Worm (Caenorhabditis elegans) whole organism, L3 larva: ENCODE measurements around the gene F48B9.8.

ENCODE experiments used
- R02D3.7 ChIP-seq: fragments of 150-350 bp; optimal IDR thresholded peaks from 2 replicates; lab custom pipeline; 2014; ENCODE audit warnings: missing biosample characterization, missing genetic modification characterization
- ZK546.5 ChIP-seq: sonication (generic microtip); optimal IDR thresholded peaks from 2 replicates; lab custom pipeline; 2017; ENCODE audit warnings: missing biosample characterization, missing genetic modification characterization
- ceh-28 ChIP-seq: fragments of 150-350 bp; optimal IDR thresholded peaks from 2 replicates; lab custom pipeline; 2014; ENCODE audit warnings: missing biosample characterization, missing genetic modification reagents, missing genetic modification characterization
- ceh-9 ChIP-seq: sonication (generic microtip); optimal IDR thresholded peaks from 2 replicates; lab custom pipeline; 2018; ENCODE audit warnings: missing biosample characterization, missing genetic modification characterization
- daf-12 ChIP-seq: fragments of 150-350 bp; optimal IDR thresholded peaks from 2 replicates; lab custom pipeline; 2014; ENCODE audit warnings: missing biosample characterization, missing genetic modification reagents, missing genetic modification characterization
- egl-27 ChIP-seq: sonication (generic microtip); optimal IDR thresholded peaks from 4 replicates; lab custom pipeline; 2017; ENCODE audit warnings: missing biosample characterization, missing genetic modification reagents, missing genetic modification characterization
- elt-1 ChIP-seq: fragments of 150-350 bp; optimal IDR thresholded peaks from 2 replicates; lab custom pipeline; 2014; ENCODE audit warnings: missing biosample characterization, missing genetic modification characterization
- elt-2 ChIP-seq: sonication (generic microtip); optimal IDR thresholded peaks from 2 replicates; lab custom pipeline; 2016; ENCODE audit warnings: missing genetic modification reagents, mild to moderate bottlenecking, missing genetic modification characterization, missing compliant biosample characterization
- fkh-10 ChIP-seq: sonication (generic microtip); optimal IDR thresholded peaks from 2 replicates; lab custom pipeline; 2017; ENCODE audit warnings: missing biosample characterization, missing genetic modification reagents, missing genetic modification characterization
- fkh-2 ChIP-seq: fragments of 150-350 bp; optimal IDR thresholded peaks from 2 replicates; lab custom pipeline; 2014; ENCODE audit warnings: missing biosample characterization, missing genetic modification reagents, missing genetic modification characterization
- fos-1 ChIP-seq: fragments of 150-350 bp; optimal IDR thresholded peaks from 2 replicates; lab custom pipeline; 2014; ENCODE audit warnings: missing biosample characterization, missing genetic modification characterization
- hmg-11 ChIP-seq: sonication (generic microtip); optimal IDR thresholded peaks from 2 replicates; lab custom pipeline; 2016; ENCODE audit warnings: missing genetic modification characterization, missing compliant biosample characterization
- lin-15B ChIP-seq: fragments of 150-350 bp; optimal IDR thresholded peaks from 2 replicates; lab custom pipeline; 2014; ENCODE audit warnings: missing biosample characterization, missing genetic modification characterization
- lsy-12 ChIP-seq: sonication (generic microtip); optimal IDR thresholded peaks from 2 replicates; lab custom pipeline; 2016; ENCODE audit warnings: mild to moderate bottlenecking, missing genetic modification characterization, missing compliant biosample characterization
- mdl-1 ChIP-seq: fragments of 150-350 bp; optimal IDR thresholded peaks from 2 replicates; lab custom pipeline; 2014; ENCODE audit warnings: missing biosample characterization, missing genetic modification characterization
- mml-1 ChIP-seq: fragments of 150-350 bp; sonication (generic microtip); optimal IDR thresholded peaks from 3 replicates; lab custom pipeline; 2014; ENCODE audit warnings: missing biosample characterization, missing genetic modification characterization
- nfya-1 ChIP-seq: sonication (generic microtip); optimal IDR thresholded peaks from 2 replicates; lab custom pipeline; 2017; ENCODE audit warnings: missing genetic modification characterization, mild to moderate bottlenecking, missing compliant biosample characterization, antibody characterized with exemption, moderate library complexity; ENCODE audit not compliant: insufficient read depth
- nhr-11 ChIP-seq: fragments of 150-350 bp; optimal IDR thresholded peaks from 2 replicates; lab custom pipeline; 2014; ENCODE audit warnings: missing biosample characterization, missing genetic modification characterization
- nhr-23 ChIP-seq: fragments of 150-350 bp; optimal IDR thresholded peaks from 2 replicates; lab custom pipeline; 2014; ENCODE audit warnings: missing biosample characterization, missing genetic modification reagents, missing genetic modification characterization
- nhr-237 ChIP-seq: fragments of 150-350 bp; optimal IDR thresholded peaks from 2 replicates; lab custom pipeline; 2014; ENCODE audit warnings: missing biosample characterization, missing genetic modification characterization
- nhr-25 ChIP-seq: sonication (generic microtip); optimal IDR thresholded peaks from 2 replicates; lab custom pipeline; 2017; ENCODE audit warnings: missing biosample characterization, missing genetic modification characterization
- nhr-28 ChIP-seq: fragments of 150-350 bp; optimal IDR thresholded peaks from 2 replicates; lab custom pipeline; 2014; ENCODE audit warnings: missing biosample characterization, missing genetic modification characterization
- nhr-67 ChIP-seq: fragments of 150-350 bp; optimal IDR thresholded peaks from 2 replicates; lab custom pipeline; 2014; ENCODE audit warnings: missing biosample characterization, missing genetic modification characterization
- nhr-76 ChIP-seq: fragments of 150-350 bp; sonication (generic microtip); optimal IDR thresholded peaks from 5 replicates; lab custom pipeline; 2014; ENCODE audit warnings: missing biosample characterization, missing genetic modification characterization
- nhr-77 ChIP-seq: fragments of 150-350 bp; optimal IDR thresholded peaks from 2 replicates; lab custom pipeline; 2014; ENCODE audit warnings: missing biosample characterization, missing genetic modification characterization
- pqm-1 ChIP-seq: fragments of 150-350 bp; optimal IDR thresholded peaks from 2 replicates; lab custom pipeline; 2017; ENCODE audit warnings: missing biosample characterization, missing genetic modification characterization, inconsistent platforms
- tbx-2 ChIP-seq: sonication (generic microtip); optimal IDR thresholded peaks from 2 replicates; lab custom pipeline; 2016; ENCODE audit warnings: mild to moderate bottlenecking, missing genetic modification characterization, missing compliant biosample characterization
- unc-39 ChIP-seq: sonication (generic microtip); optimal IDR thresholded peaks from 4 replicates; lab custom pipeline; 2017; ENCODE audit warnings: missing biosample characterization, missing genetic modification characterization
- unc-62 ChIP-seq: fragments of 150-350 bp; sonication (generic microtip); optimal IDR thresholded peaks from 4 replicates; lab custom pipeline; 2014; ENCODE audit warnings: missing biosample characterization, missing genetic modification reagents, missing genetic modification characterization
- zag-1 ChIP-seq: fragments of 150-350 bp; optimal IDR thresholded peaks from 2 replicates; lab custom pipeline; 2014; ENCODE audit warnings: missing biosample characterization, missing genetic modification characterization
- ztf-11 ChIP-seq: fragments of 150-350 bp; optimal IDR thresholded peaks from 2 replicates; lab custom pipeline; 2014; ENCODE audit warnings: missing biosample characterization, missing genetic modification characterization
- ztf-4 ChIP-seq: fragments of 150-350 bp; optimal IDR thresholded peaks from 2 replicates; lab custom pipeline; 2014; ENCODE audit warnings: missing biosample characterization, missing genetic modification characterization

The F48B9.8 gene

ce11 chrX:2177731-2178326 lies 1.6 kb upstream of the F48B9.8 start:
- TF ChIP-seq nhr-23 (tag; lab: Kevin White, UChicago), result no peak
- TF ChIP-seq unc-39, result no peak
- peak; percentile 67 for TF ChIP-seq elt-2 (tag; lab: Kevin White, UChicago)
- no peak for TF ChIP-seq fos-1 (tag; lab: Kevin White, UChicago)
- TF ChIP-seq ZK546.5 (tag; lab: Kevin White, UChicago), result no peak
- TF ChIP-seq hmg-11 (tag; lab: Kevin White, UChicago), result no peak
- TF ChIP-seq nhr-11, result no peak

- TF ChIP-seq lsy-12 (tag; lab: Kevin White, UChicago) (no peak), mml-1 (tag; lab: Kevin White, UChicago) (no peak), unc-62 (GFP tag; lab: Kevin White, UChicago) (no peak)
Measured at ce11 chrX:2164751-2165150, 11.5 kb downstream of the F48B9.8 start, which contains the start of gene F48B9.3. F48B9.3 (plus strand) TSS chrX:2165051.

DNA sequence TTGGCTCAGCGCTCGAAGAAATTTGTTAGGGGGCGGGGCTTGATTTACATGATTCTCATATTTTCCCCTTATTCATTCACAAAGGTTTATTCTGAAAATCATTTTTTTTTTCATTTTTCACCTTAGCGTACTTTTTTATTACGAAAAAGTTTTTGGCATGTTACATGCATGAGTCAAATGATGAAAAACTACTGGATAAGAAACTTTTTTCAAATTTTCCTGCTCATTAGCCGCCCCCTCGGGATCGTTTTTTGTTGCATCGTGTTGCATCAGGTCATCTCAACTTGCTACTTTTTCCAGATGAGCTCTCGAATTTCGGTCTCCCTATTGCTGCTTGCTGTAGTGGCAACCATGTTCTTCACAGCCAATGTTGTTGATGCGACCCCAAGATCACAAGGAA lies 13.1 kb downstream of the F48B9.8 start, which contains the start of gene pdf-2:
pdf-2 (plus strand) TSS at position 301 of the 400 bp plus-strand sequence.
- TF ChIP-seq nhr-67 (no peak), fkh-2 (no peak), ceh-28 (no peak), egl-27 (no peak), unc-62 (GFP tag; lab: Kevin White, UChicago) (no peak), unc-39 (no peak)

DNA sequence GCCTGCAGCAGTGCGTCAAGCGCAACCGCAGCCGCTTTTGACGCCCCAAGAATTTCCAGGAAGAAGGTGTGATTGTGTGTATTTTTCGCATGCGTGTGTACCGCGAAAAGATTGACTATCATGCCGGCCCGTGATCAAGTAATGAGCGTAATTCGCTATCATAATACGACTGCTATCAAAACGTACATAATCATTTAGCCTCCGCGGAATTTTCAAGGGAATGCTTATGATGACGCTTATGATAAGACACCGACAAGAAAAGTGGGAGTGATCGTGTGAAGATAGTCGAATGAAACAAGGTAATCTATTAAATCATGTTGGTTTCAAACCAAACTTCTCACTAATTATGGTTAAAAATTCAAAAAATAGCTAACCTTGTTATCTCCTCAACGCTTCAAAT lies 18.4 kb downstream of the F48B9.8 start:
- TF ChIP-seq R02D3.7 (no peak), pqm-1 (no peak), elt-2 (tag; lab: Kevin White, UChicago) (peak; percentile 40), lin-15B (tag; lab: Kevin White, UChicago) (no peak), ztf-4 (no peak), ceh-28 (no peak), nhr-23 (tag; lab: Kevin White, UChicago) (no peak), nhr-25 (tag; lab: Kevin White, UChicago) (peak; percentile 42)

DNA sequence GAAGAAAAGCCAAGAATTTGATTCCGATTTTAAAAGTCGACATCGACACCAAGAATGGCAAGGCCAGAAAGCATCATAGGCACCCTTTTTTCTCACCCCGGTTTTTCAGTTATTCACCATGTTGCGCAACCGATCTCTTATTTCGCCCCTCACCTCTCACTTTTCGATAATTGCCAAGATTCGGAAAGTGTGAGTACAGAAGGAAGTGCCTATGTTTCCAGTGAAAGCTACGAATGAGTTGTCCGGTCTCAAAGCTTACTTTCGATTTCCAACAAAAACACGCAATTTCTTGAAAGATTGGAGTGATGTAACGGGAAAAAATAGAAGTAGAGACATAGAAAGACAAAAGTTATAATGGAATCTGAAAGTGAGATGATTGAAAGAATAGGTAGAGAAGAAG lies 22.4 kb downstream of the F48B9.8 start:
- TF ChIP-seq elt-1, result no peak
- no peak for TF ChIP-seq fkh-10 (GFP tag; lab: Kevin White, UChicago)
- TF ChIP-seq nhr-28, result no peak
- no peak for TF ChIP-seq zag-1 (tag; lab: Kevin White, UChicago)
- TF ChIP-seq mdl-1 (tag; lab: Kevin White, UChicago), result no peak
- no peak for TF ChIP-seq tbx-2 (tag; lab: Kevin White, UChicago)
- no peak for TF ChIP-seq nfya-1
- no peak for TF ChIP-seq lin-15B (tag; lab: Kevin White, UChicago)
- TF ChIP-seq ZK546.5 (tag; lab: Kevin White, UChicago), result no peak
- TF ChIP-seq fos-1 (tag; lab: Kevin White, UChicago), result no peak
- TF ChIP-seq ceh-9 (tag; lab: Kevin White, UChicago), result no peak
- TF ChIP-seq nhr-67, result no peak
- no peak for TF ChIP-seq nhr-237
- TF ChIP-seq lsy-12 (tag; lab: Kevin White, UChicago), result no peak
- no peak for TF ChIP-seq R02D3.7
- TF ChIP-seq nhr-77 (tag; lab: Kevin White, UChicago), result no peak

- TF ChIP-seq elt-2 (tag; lab: Kevin White, UChicago), result no peak
- TF ChIP-seq ZK546.5 (tag; lab: Kevin White, UChicago), result no peak
- no peak for TF ChIP-seq ztf-11
- TF ChIP-seq nhr-237, result no peak
- no peak for TF ChIP-seq elt-1
- no peak for TF ChIP-seq daf-12
- no peak for TF ChIP-seq ceh-9 (tag; lab: Kevin White, UChicago)
- no peak for TF ChIP-seq R02D3.7
- TF ChIP-seq nhr-76 (tag; lab: Kevin White, UChicago), result no peak
- TF ChIP-seq lin-15B (tag; lab: Kevin White, UChicago), result no peak
Measured at ce11 chrX:2152062-2152461, 24.1 kb downstream of the F48B9.8 start.
